Worm (Caenorhabditis elegans) whole organism, mixed stage, embryonic: Measurements from ENCODE around the gene cld-9.

ENCODE experiments used
- M03D4.4 ChIP-seq: sonication (generic microtip); optimal IDR thresholded peaks from 2 replicates; lab custom pipeline; 2017; ENCODE audit warnings: mild to moderate bottlenecking, missing genetic modification characterization, missing compliant biosample characterization
- ceh-39 ChIP-seq: fragments of 150-350 bp; optimal IDR thresholded peaks from 2 replicates; lab custom pipeline; 2014; ENCODE audit warnings: missing biosample characterization, missing genetic modification characterization
- ceh-43 ChIP-seq: fragments of 200-800 bp; sonication (Bioruptor generic); optimal IDR thresholded peaks from 2 replicates; lab custom pipeline; 2018; ENCODE audit warnings: mild to moderate bottlenecking, missing genetic modification characterization, moderate library complexity, missing compliant biosample characterization
- ces-1 ChIP-seq: fragments of 150-350 bp; optimal IDR thresholded peaks from 2 replicates; lab custom pipeline; 2014; ENCODE audit warnings: missing biosample characterization, missing genetic modification reagents, missing genetic modification characterization
- ham-2 ChIP-seq: fragments of 200-800 bp; sonication (Bioruptor generic); optimal IDR thresholded peaks from 2 replicates; lab custom pipeline; 2018; ENCODE audit warnings: mild to moderate bottlenecking, missing genetic modification characterization, missing compliant biosample characterization
- mab-5 ChIP-seq: fragments of 150-350 bp; optimal IDR thresholded peaks from 2 replicates; lab custom pipeline; 2014; ENCODE audit warnings: missing biosample characterization, missing genetic modification characterization
- mep-1 ChIP-seq: fragments of 150-350 bp; optimal IDR thresholded peaks from 2 replicates; lab custom pipeline; 2017; ENCODE audit warnings: missing biosample characterization, missing genetic modification reagents, missing genetic modification characterization, inconsistent platforms
- nhr-2 ChIP-seq: fragments of 150-350 bp; optimal IDR thresholded peaks from 2 replicates; lab custom pipeline; 2014; ENCODE audit warnings: missing biosample characterization, missing genetic modification characterization
- nhr-28 ChIP-seq: fragments of 150-350 bp; optimal IDR thresholded peaks from 2 replicates; lab custom pipeline; 2014; ENCODE audit warnings: missing biosample characterization, missing genetic modification characterization
- tbx-8 ChIP-seq: fragments of 200-800 bp; sonication (Bioruptor generic); optimal IDR thresholded peaks from 2 replicates; lab custom pipeline; 2018; ENCODE audit warnings: mild to moderate bottlenecking, missing genetic modification characterization, moderate library complexity, missing compliant biosample characterization

The cld-9 gene

ce11 chrV:13711060-13711459 lies 40.6 kb downstream of the cld-9 start, which contains the start of gene srx-96:
srx-96 (plus strand) TSS chrV:13711360.
- TF ChIP-seq ceh-39 (tag; lab: Kevin White, UChicago) = no peak
- no peak for TF ChIP-seq nhr-28 (tag; lab: Kevin White, UChicago)
- TF ChIP-seq M03D4.4 (tag; lab: Kevin White, UChicago) = no peak
- TF ChIP-seq mab-5 (tag; lab: Kevin White, UChicago) = no peak
- TF ChIP-seq tbx-8 (GFP tag; lab: Kevin White, UChicago) = no peak

- TF ChIP-seq ces-1 (GFP tag; lab: Kevin White, UChicago) = peak; percentile 79
- no peak for TF ChIP-seq mep-1 (tag; lab: Kevin White, UChicago)
Observed at ce11 chrV:13707295-13707694, 44.4 kb downstream of the cld-9 start, which contains the start of gene hlh-34. hlh-34 (minus strand) TSS chrV:13707395.

- TF ChIP-seq ceh-43 (GFP tag; lab: Kevin White, UChicago) = no peak
- TF ChIP-seq nhr-2 (tag; lab: Kevin White, UChicago) = peak; percentile 1
- no peak for TF ChIP-seq ham-2
Observed at ce11 chrV:13703960-13704359, 47.7 kb downstream of the cld-9 start, which contains the start of gene T01D3.3. T01D3.3 (plus strand) TSS chrV:13704271.
